Worm (Caenorhabditis elegans) whole organism, young adult: ENCODE measurements around the gene mat-3.

ENCODE experiments used
- egl-44 ChIP-seq: fragments of 200-800 bp; sonication (Bioruptor generic); IDR thresholded peaks from 2 replicates; pipeline ENCODE4 v1.3.6; 2022; ENCODE audit warnings: missing genetic modification reagents, missing genetic modification characterization, missing compliant biosample characterization
- him-1 ChIP-seq: sonication (generic microtip); optimal IDR thresholded peaks from 2 replicates; lab custom pipeline; 2016; ENCODE audit warnings: missing genotype, missing genetic modification reagents, missing genetic modification characterization, missing compliant biosample characterization
- hmg-1.2 ChIP-seq: fragments of 200-800 bp; sonication (Bioruptor generic); IDR thresholded peaks from 2 replicates; pipeline ENCODE4 v1.3.6; 2022; ENCODE audit warnings: missing genetic modification reagents, missing genetic modification characterization, missing compliant biosample characterization
- pbrm-1 ChIP-seq: fragments of 200-800 bp; sonication (Bioruptor generic); IDR thresholded peaks from 2 replicates; pipeline ENCODE4 v1.3.6; 2022; ENCODE audit warnings: missing genetic modification reagents, missing genetic modification characterization, missing compliant biosample characterization

- TF ChIP-seq egl-44 (GFP tag; lab: Robert Waterston, UW) = no peak
- no peak for TF ChIP-seq hmg-1.2 (GFP tag; lab: Robert Waterston, UW)
- no peak for TF ChIP-seq him-1 (tag; lab: Kevin White, UChicago)
- TF ChIP-seq pbrm-1 (GFP tag; lab: Robert Waterston, UW) = no peak
These were observed 13.2 kb downstream of the mat-3 start, which contains the start of gene F30H5.5 for ce11 chrIII:488464-488863.
